Fruit fly (Drosophila melanogaster) whole organism, embryonic: Measurements from ENCODE around the gene CG7164.

Experiments
- Atf-2 ChIP-seq: fragments of 200-800 bp; sonication (Bioruptor generic); optimal IDR thresholded peaks from 2 replicates; lab custom pipeline; 2016; ENCODE audit warnings: missing biosample characterization, missing genetic modification characterization
- Atf6 ChIP-seq: fragments of 200-800 bp; sonication (Bioruptor generic); IDR thresholded peaks from 2 replicates; pipeline ENCODE4 v1.3.6; 2022; ENCODE audit warnings: missing biosample characterization, missing genetic modification characterization
- BEAF-32 ChIP-seq: fragments of 200-800 bp; sonication (Bioruptor generic); optimal IDR thresholded peaks from 3 replicates; lab custom pipeline; 2017; ENCODE audit warnings: missing biosample characterization, missing genetic modification characterization, mild to moderate bottlenecking, moderate library complexity, missing genetic modification reagents
- BtbVII ChIP-seq: fragments of 200-800 bp; sonication (Bioruptor generic); optimal IDR thresholded peaks from 3 replicates; lab custom pipeline; 2017; ENCODE audit warnings: missing biosample characterization, mild to moderate bottlenecking, missing genetic modification characterization
- CG1024 ChIP-seq: fragments of 200-800 bp; sonication (Bioruptor generic); IDR thresholded peaks from 2 replicates; pipeline ENCODE4 v1.3.6; 2022; ENCODE audit warnings: missing biosample characterization, missing genetic modification characterization
- CG10431 ChIP-seq: fragments of 200-800 bp; sonication (Bioruptor generic); optimal IDR thresholded peaks from 3 replicates; lab custom pipeline; 2018; ENCODE audit warnings: missing biosample characterization, mild to moderate bottlenecking, missing genetic modification characterization
- CG10654 ChIP-seq: fragments of 200-800 bp; sonication (Bioruptor generic); optimal IDR thresholded peaks from 2 replicates; lab custom pipeline; 2016; ENCODE audit warnings: missing biosample characterization, missing genetic modification characterization
- CG11504 ChIP-seq: fragments of 200-800 bp; sonication (Bioruptor generic); optimal IDR thresholded peaks from 3 replicates; lab custom pipeline; 2019; ENCODE audit warnings: missing biosample characterization, mild to moderate bottlenecking, missing genetic modification characterization, moderate library complexity
- CG17612 ChIP-seq: fragments of 200-800 bp; sonication (Bioruptor generic); IDR thresholded peaks from 2 replicates; pipeline ENCODE4 v1.3.6; 2022; ENCODE audit warnings: missing biosample characterization, missing genetic modification characterization
- CG18011 ChIP-seq: fragments of 200-800 bp; sonication (Bioruptor generic); optimal IDR thresholded peaks from 2 replicates; lab custom pipeline; 2017; ENCODE audit warnings: missing biosample characterization, missing genetic modification characterization, mild to moderate bottlenecking, moderate library complexity, missing genotype
- CG2889 ChIP-seq: fragments of 200-800 bp; sonication (Bioruptor generic); IDR thresholded peaks from 3 replicates; pipeline ENCODE4 v1.3.6; 2022; ENCODE audit warnings: missing biosample characterization, missing genetic modification characterization
- CG31365 ChIP-seq: fragments of 200-800 bp; sonication (Bioruptor generic); optimal IDR thresholded peaks from 2 replicates; lab custom pipeline; 2018; ENCODE audit warnings: missing biosample characterization, mild to moderate bottlenecking, missing genetic modification characterization
- CG32532 ChIP-seq: fragments of 200-800 bp; sonication (Bioruptor generic); IDR thresholded peaks from 2 replicates; pipeline ENCODE4 v1.3.6; 2022; ENCODE audit warnings: missing biosample characterization, missing genetic modification characterization
- CG3995 ChIP-seq: fragments of 200-800 bp; sonication (Bioruptor generic); optimal IDR thresholded peaks from 3 replicates; lab custom pipeline; 2016; ENCODE audit warnings: missing biosample characterization, missing genetic modification characterization
- CG5245 ChIP-seq: fragments of 200-800 bp; sonication (Bioruptor generic); optimal IDR thresholded peaks from 3 replicates; lab custom pipeline; 2016; ENCODE audit warnings: missing biosample characterization, missing genetic modification characterization
- CG6765 ChIP-seq: fragments of 200-800 bp; sonication (Bioruptor generic); optimal IDR thresholded peaks from 3 replicates; lab custom pipeline; 2017; ENCODE audit warnings: missing biosample characterization, mild to moderate bottlenecking, missing genetic modification characterization
- CG6791 ChIP-seq: fragments of 200-800 bp; sonication (Bioruptor generic); IDR thresholded peaks from 3 replicates; pipeline ENCODE4 v1.3.6; 2022; ENCODE audit warnings: missing biosample characterization, missing genetic modification characterization; ENCODE audit not compliant: partially characterized antibody
- CG6813 ChIP-seq: fragments of 200-800 bp; sonication (Bioruptor generic); optimal IDR thresholded peaks from 2 replicates; lab custom pipeline; 2017; ENCODE audit warnings: missing biosample characterization, missing genetic modification characterization, mild to moderate bottlenecking, moderate library complexity, missing genetic modification reagents
- CG8944 ChIP-seq: fragments of 200-800 bp; sonication (Bioruptor generic); optimal IDR thresholded peaks from 3 replicates; lab custom pipeline; 2016; ENCODE audit warnings: missing biosample characterization, missing genetic modification characterization
- Doc2 ChIP-seq: fragments of 200-800 bp; sonication (Bioruptor generic); IDR thresholded peaks from 2 replicates; pipeline ENCODE4 v1.3.6; 2022; ENCODE audit warnings: missing biosample characterization, missing genetic modification characterization
- Dref ChIP-seq: fragments of 200-800 bp; sonication (Bioruptor generic); IDR thresholded peaks from 2 replicates; pipeline ENCODE4 v1.3.6; 2022; ENCODE audit warnings: missing biosample characterization, missing genetic modification characterization
- Elba2 ChIP-seq: fragments of 200-800 bp; sonication (Bioruptor generic); optimal IDR thresholded peaks from 3 replicates; lab custom pipeline; 2016; ENCODE audit warnings: missing biosample characterization, missing genetic modification characterization
- Fer1 ChIP-seq: fragments of 200-800 bp; sonication (Bioruptor generic); optimal IDR thresholded peaks from 2 replicates; lab custom pipeline; 2017; ENCODE audit warnings: missing biosample characterization, mild to moderate bottlenecking, missing genetic modification characterization
- H2.0 ChIP-seq: fragments of 200-800 bp; sonication (Bioruptor generic); IDR thresholded peaks from 2 replicates; pipeline ENCODE4 v1.3.6; 2022; ENCODE audit warnings: missing biosample characterization, missing genetic modification characterization
- Hr3 ChIP-seq: fragments of 200-800 bp; sonication (Bioruptor generic); optimal IDR thresholded peaks from 3 replicates; lab custom pipeline; 2016; ENCODE audit warnings: missing biosample characterization, missing genetic modification characterization
- Hr78 ChIP-seq, 2 experiments: fragments of 200-800 bp in 1 of 2; fragments of >200 bp in 1 of 2; sonication (Bioruptor generic) in 1 of 2; optimal IDR thresholded peaks; 2 replicates each; lab custom pipeline; 2017 to 2019; ENCODE audit warnings: missing biosample characterization in 2 of 2, missing genetic modification characterization in 2 of 2, mild to moderate bottlenecking in 1 of 2, moderate library complexity in 1 of 2
- Lim3 ChIP-seq: fragments of 200-800 bp; sonication (Bioruptor generic); IDR thresholded peaks from 2 replicates; pipeline ENCODE4 v1.3.6; 2022; ENCODE audit warnings: missing biosample characterization, missing genetic modification characterization
- Mad ChIP-seq: fragments of 200-800 bp; sonication (Bioruptor generic); optimal IDR thresholded peaks from 2 replicates; lab custom pipeline; 2016; ENCODE audit warnings: missing biosample characterization, missing genetic modification characterization
- NFAT ChIP-seq: fragments of 200-800 bp; sonication (Bioruptor generic); IDR thresholded peaks from 2 replicates; pipeline ENCODE4 v1.3.6; 2022; ENCODE audit warnings: missing biosample characterization, missing genetic modification characterization
- PHDP ChIP-seq: fragments of 200-800 bp; sonication (Bioruptor generic); optimal IDR thresholded peaks from 3 replicates; lab custom pipeline; 2018; ENCODE audit warnings: missing biosample characterization, mild to moderate bottlenecking, missing genetic modification characterization, moderate library complexity
- Sin3A ChIP-seq: fragments of >200 bp; optimal IDR thresholded peaks from 2 replicates; lab custom pipeline; 2018
- Usf ChIP-seq: fragments of 200-800 bp; sonication (Bioruptor generic); optimal IDR thresholded peaks from 2 replicates; lab custom pipeline; 2017; ENCODE audit warnings: missing genotype, missing biosample characterization, missing genetic modification characterization
- ac ChIP-seq: fragments of 200-800 bp; sonication (Bioruptor generic); optimal IDR thresholded peaks from 3 replicates; lab custom pipeline; 2017; ENCODE audit warnings: missing biosample characterization, mild to moderate bottlenecking, missing genetic modification characterization
- dmrt11E ChIP-seq: fragments of 200-800 bp; sonication (Bioruptor generic); optimal IDR thresholded peaks from 3 replicates; lab custom pipeline; 2018; ENCODE audit warnings: missing biosample characterization, mild to moderate bottlenecking, missing genetic modification characterization, moderate library complexity
- fu2 ChIP-seq: fragments of 200-800 bp; sonication (Bioruptor generic); optimal IDR thresholded peaks from 2 replicates; lab custom pipeline; 2016; ENCODE audit warnings: missing biosample characterization, missing genetic modification characterization
- gfzf ChIP-seq: fragments of 200-800 bp; sonication (Bioruptor generic); optimal IDR thresholded peaks from 2 replicates; lab custom pipeline; 2016; ENCODE audit warnings: missing biosample characterization, mild to moderate bottlenecking, missing genetic modification characterization, moderate library complexity
- her ChIP-seq: fragments of 200-800 bp; sonication (Bioruptor generic); optimal IDR thresholded peaks from 2 replicates; lab custom pipeline; 2016; ENCODE audit warnings: missing biosample characterization, missing genetic modification characterization
- lab ChIP-seq: fragments of 200-800 bp; sonication (Bioruptor generic); optimal IDR thresholded peaks from 3 replicates; lab custom pipeline; 2017; ENCODE audit warnings: missing biosample characterization, missing genetic modification characterization, mild to moderate bottlenecking, moderate library complexity, missing genetic modification reagents
- lola ChIP-seq, 3 experiments: fragments of >200 bp in 2 of 3; fragments of 200-800 bp in 1 of 3; sonication (Bioruptor generic) in 1 of 3; optimal IDR thresholded peaks; 2 replicates each; lab custom pipeline; 2017 to 2019; ENCODE audit warnings: missing biosample characterization in 3 of 3, missing genetic modification characterization in 3 of 3, mild to moderate bottlenecking in 1 of 3, moderate library complexity in 1 of 3
- lov ChIP-seq, 2 experiments: fragments of 200-800 bp in 1 of 2; fragments of >200 bp in 1 of 2; sonication (Bioruptor generic) in 1 of 2; IDR thresholded peaks in 1 of 2; optimal IDR thresholded peaks in 1 of 2; 2 replicates in 1 of 2; 3 replicates in 1 of 2; pipeline versions ENCODE4 v1.3.6 to Lab custom; 2017 to 2022; ENCODE audit warnings: missing biosample characterization in 1 of 2, missing genetic modification characterization in 1 of 2
- onecut ChIP-seq: fragments of 200-800 bp; sonication (Bioruptor generic); IDR thresholded peaks from 2 replicates; pipeline ENCODE4 v1.3.6; 2022; ENCODE audit warnings: missing biosample characterization, missing genetic modification characterization
- otp ChIP-seq: fragments of 200-800 bp; sonication (Bioruptor generic); IDR thresholded peaks from 3 replicates; pipeline ENCODE4, ENCODE4 v1.3.6; 2022; ENCODE audit warnings: missing biosample characterization, missing genetic modification characterization
- peb ChIP-seq: fragments of 200-800 bp; sonication (Bioruptor generic); IDR thresholded peaks from 2 replicates; pipeline ENCODE4 v1.3.6; 2022; ENCODE audit warnings: missing biosample characterization, missing genetic modification characterization
- pfk ChIP-seq: fragments of 200-800 bp; sonication (Bioruptor generic); optimal IDR thresholded peaks from 2 replicates; lab custom pipeline; 2018; ENCODE audit warnings: missing biosample characterization, mild to moderate bottlenecking, missing genetic modification characterization, moderate library complexity
- psq ChIP-seq: fragments of 200-800 bp; sonication (Bioruptor generic); optimal IDR thresholded peaks from 2 replicates; lab custom pipeline; 2017; ENCODE audit warnings: missing biosample characterization, missing genetic modification characterization
- scrt ChIP-seq: fragments of 200-800 bp; sonication (Bioruptor generic); optimal IDR thresholded peaks from 2 replicates; lab custom pipeline; 2018; ENCODE audit warnings: missing biosample characterization, mild to moderate bottlenecking, missing genetic modification characterization, moderate library complexity
- sna ChIP-seq: fragments of 200-800 bp; sonication (Bioruptor generic); IDR thresholded peaks from 2 replicates; pipeline ENCODE4 v1.3.6; 2022; ENCODE audit warnings: missing biosample characterization, missing genetic modification characterization; ENCODE audit not compliant: partially characterized antibody
- ssp ChIP-seq: fragments of 200-800 bp; sonication (Bioruptor generic); IDR thresholded peaks from 2 replicates; pipeline ENCODE4 v1.3.6; 2022; ENCODE audit warnings: missing biosample characterization, missing genetic modification characterization
- trem ChIP-seq: fragments of 200-800 bp; optimal IDR thresholded peaks from 3 replicates; lab custom pipeline; 2019; ENCODE audit warnings: missing biosample characterization, mild to moderate bottlenecking, missing genetic modification characterization, moderate library complexity
- vfl ChIP-seq: fragments of 200-800 bp; sonication (Bioruptor generic); optimal IDR thresholded peaks from 2 replicates; lab custom pipeline; 2016; ENCODE audit warnings: missing biosample characterization, missing genetic modification characterization
- zfh1 ChIP-seq: fragments of 200-800 bp; sonication (Bioruptor generic); IDR thresholded peaks from 3 replicates; pipeline ENCODE4 v1.3.6; 2022; ENCODE audit warnings: missing biosample characterization, missing genetic modification characterization

CG7164 gene

dm6 chr2L:7809699-7810088, 28.4 kb downstream of the CG7164 start (continued):
- no peak for TF ChIP-seq CG3995 (GFP tag; lab: Kevin White, UChicago)
- no peak for TF ChIP-seq Hr78 (GFP tag; optimal IDR thresholded peaks at IDR 0.05; lab: Kevin White, UChicago)
- TF ChIP-seq CG17612 (GFP tag; lab: Robert Waterston, UW): no peak
- TF ChIP-seq CG8944 (GFP tag; lab: Kevin White, UChicago): no peak
- TF ChIP-seq CG6765: no peak
- TF ChIP-seq CG10654 (GFP tag; lab: Kevin White, UChicago): no peak
- TF ChIP-seq Usf (GFP tag; lab: Kevin White, UChicago): no peak
- TF ChIP-seq CG5245 (GFP tag; lab: Kevin White, UChicago): no peak
- peak; percentile 58; the same call in 1 of the 2 replicates for TF ChIP-seq Atf6
- TF ChIP-seq gfzf (GFP tag; lab: Kevin White, UChicago): peak; percentile 67
- peak; percentile 26; the same call in 1 of the 2 replicates for TF ChIP-seq onecut (GFP tag; lab: Robert Waterston, UW)
- TF ChIP-seq sna (GFP tag; lab: Robert Waterston, UW): no peak
- no peak for TF ChIP-seq CG1024 (GFP tag; lab: Robert Waterston, UW)
- TF ChIP-seq psq (GFP tag; lab: Kevin White, UChicago): no peak
- peak; percentile 55; the same call in 1 of the 2 replicates for TF ChIP-seq CG32532 (GFP tag; lab: Robert Waterston, UW)
- no peak for TF ChIP-seq fu2 (GFP tag; lab: Kevin White, UChicago)
- TF ChIP-seq CG2889 (GFP tag; lab: Robert Waterston, UW): peak; percentile 29; the same call in 1 of the 3 replicates
- no peak for TF ChIP-seq scrt (GFP tag; lab: Kevin White, UChicago)
- TF ChIP-seq zfh1 (GFP tag; lab: Robert Waterston, UW): no peak
- no peak for TF ChIP-seq CG18011 (GFP tag; lab: Kevin White, UChicago)
- no peak for TF ChIP-seq Mad
- TF ChIP-seq dmrt11E (tag; lab: Kevin White, UChicago): no peak
- no peak for TF ChIP-seq lola (GFP tag; optimal IDR thresholded peaks at IDR 0.05; lab: Kevin White, UChicago)
- TF ChIP-seq Doc2 (GFP tag; lab: Robert Waterston, UW): no peak
- TF ChIP-seq trem (tag; lab: Kevin White, UChicago): no peak
- no peak for TF ChIP-seq Elba2 (GFP tag; lab: Kevin White, UChicago)
- TF ChIP-seq pfk (GFP tag; lab: Kevin White, UChicago): peak; percentile 40
- TF ChIP-seq Fer1 (GFP tag; lab: Kevin White, UChicago): peak; percentile 46
- TF ChIP-seq Hr3 (GFP tag; lab: Kevin White, UChicago): no peak
- no peak for TF ChIP-seq CG10431 (GFP tag; lab: Kevin White, UChicago)
- no peak for TF ChIP-seq Sin3A (lab: Kevin White, UChicago)
- TF ChIP-seq CG31365 (tag; lab: Kevin White, UChicago): no peak
- TF ChIP-seq ac (GFP tag; lab: Kevin White, UChicago): no peak
- no peak for TF ChIP-seq BtbVII (GFP tag; lab: Kevin White, UChicago)
- TF ChIP-seq ssp (GFP tag; lab: Robert Waterston, UW): no peak
- TF ChIP-seq lov (optimal IDR thresholded peaks at IDR 0.05; lab: Kevin White, UChicago): no peak
- no peak for TF ChIP-seq lov (GFP tag; IDR thresholded peaks at IDR 0.05; lab: Robert Waterston, UW)
- 0 out of 2 replicates have a peak, but pooled peaks have one; percentile 35 for TF ChIP-seq Dref (GFP tag; lab: Robert Waterston, UW)
- peak; percentile 46 for TF ChIP-seq lab (GFP tag; lab: Kevin White, UChicago)
- peak; percentile 4; the same call in 1 of the 2 replicates for TF ChIP-seq NFAT (GFP tag; lab: Robert Waterston, UW)
- no peak for TF ChIP-seq H2.0 (GFP tag; lab: Robert Waterston, UW)
- TF ChIP-seq Atf-2 (GFP tag; lab: Kevin White, UChicago): no peak
- TF ChIP-seq CG6813 (GFP tag; lab: Kevin White, UChicago): peak; percentile 58
- no peak for TF ChIP-seq vfl
- TF ChIP-seq Lim3 (GFP tag; lab: Robert Waterston, UW): no peak
- no peak for TF ChIP-seq BEAF-32 (GFP tag; lab: Kevin White, UChicago)
- TF ChIP-seq peb (GFP tag; lab: Robert Waterston, UW): no peak
- 0 out of 3 replicates have a peak, but pooled peaks have one; percentile 32 for TF ChIP-seq CG6791 (GFP tag; lab: Robert Waterston, UW)
- TF ChIP-seq PHDP (tag; lab: Kevin White, UChicago): no peak
- peak; percentile 5 for TF ChIP-seq her (GFP tag; lab: Kevin White, UChicago)
- no peak for TF ChIP-seq CG11504 (tag; lab: Kevin White, UChicago)
- no peak for TF ChIP-seq otp
